Fruit fly (Drosophila melanogaster): Measurements from ENCODE around the gene CG14109.

DNA sequence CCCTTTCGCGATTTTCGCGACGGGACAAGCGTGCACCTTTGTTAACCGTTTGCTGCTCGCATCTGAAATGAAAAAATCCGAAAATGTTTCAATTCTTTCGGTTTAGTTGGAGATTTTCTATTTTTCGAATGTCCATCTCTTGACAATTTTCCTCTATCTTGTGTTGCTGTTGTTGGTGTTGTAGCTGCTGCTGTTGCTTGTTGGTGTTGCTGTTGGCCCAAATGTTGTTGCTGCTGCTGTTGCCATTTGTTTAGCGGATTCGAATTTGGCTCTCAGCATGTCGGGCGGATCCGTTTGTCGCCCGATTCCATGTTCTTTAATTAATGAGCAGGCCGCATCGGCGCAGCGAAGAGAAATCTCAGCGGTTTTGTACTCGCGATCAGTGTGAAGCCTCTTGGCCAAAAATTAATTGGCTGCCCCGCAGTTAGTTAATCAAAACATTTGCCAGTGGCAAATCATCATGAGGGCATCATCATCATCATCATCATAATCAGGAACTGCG is 18.4 kb upstream of the CG14109 start, which contains the start of gene CG32121:
- no peak for TF ChIP-seq usp (GFP tag; optimal IDR thresholded peaks at IDR 0.05)
- TF ChIP-seq psq (optimal IDR thresholded peaks at IDR 0.05) = no peak
- no peak for TF ChIP-seq Dll (optimal IDR thresholded peaks at IDR 0.05)
- TF ChIP-seq pan (optimal IDR thresholded peaks at IDR 0.05) = no peak
- TF ChIP-seq CG8478 (optimal IDR thresholded peaks at IDR 0.05) = no peak
- TF ChIP-seq EcR (GFP tag; optimal IDR thresholded peaks at IDR 0.05) = no peak

All from whole organism.